Fruit fly (Drosophila melanogaster): ENCODE measurements around the gene CG31697.

Gene CG31697

dm6 chr2L:19572496-19573317 is 37.5 kb downstream of the CG31697 start (continued):
- TF ChIP-seq btn (GFP tag; optimal IDR thresholded peaks at IDR 0.05): no peak
- TF ChIP-seq HLH54F (GFP tag; optimal IDR thresholded peaks at IDR 0.05): peak; percentile 71
- TF ChIP-seq CG11695 (GFP tag; IDR thresholded peaks at IDR 0.05): peak; percentile 55; the same call in 2 of the 3 replicates
- peak; percentile 32 for TF ChIP-seq Ets97D (GFP tag; optimal IDR thresholded peaks at IDR 0.05)
- TF ChIP-seq E2f2 (GFP tag; IDR thresholded peaks at IDR 0.05): no peak
- TF ChIP-seq unc-4 (GFP tag; IDR thresholded peaks at IDR 0.05; ENCODE audit: partially characterized antibody): no peak
- peak; percentile 19 for TF ChIP-seq kay (GFP tag; optimal IDR thresholded peaks at IDR 0.05)
- peak; percentile 28 for TF ChIP-seq CG12942 (GFP tag; optimal IDR thresholded peaks at IDR 0.05)
- TF ChIP-seq CG6791 (GFP tag; IDR thresholded peaks at IDR 0.05; ENCODE audit: partially characterized antibody): no peak
- peak; percentile 33 for TF ChIP-seq jing (GFP tag; optimal IDR thresholded peaks at IDR 0.05)
- TF ChIP-seq CG9876 (GFP tag; optimal IDR thresholded peaks at IDR 0.05): no peak
- TF ChIP-seq crol (GFP tag; IDR thresholded peaks at IDR 0.05): peak; percentile 59; the same call in 1 of the 2 replicates
- no peak for TF ChIP-seq C15 (GFP tag; IDR thresholded peaks at IDR 0.05)
- no peak for TF ChIP-seq Poxn (GFP tag; IDR thresholded peaks at IDR 0.05)
- peak in 1 of 2 experiments; percentile 13 for TF ChIP-seq insv (GFP tag; optimal IDR thresholded peaks at IDR 0.05)
- no peak for TF ChIP-seq CG1024 (GFP tag; IDR thresholded peaks at IDR 0.05)
- peak; percentile 66 for TF ChIP-seq CG14441 (GFP tag; IDR thresholded peaks at IDR 0.05)
- peak; percentile 25 for TF ChIP-seq Myb (GFP tag; optimal IDR thresholded peaks at IDR 0.05)
- no peak for TF ChIP-seq Neu2 (GFP tag; optimal IDR thresholded peaks at IDR 0.05; ENCODE audit: borderline replicate concordance)
- TF ChIP-seq Hey (tag; optimal IDR thresholded peaks at IDR 0.05): no peak
- TF ChIP-seq CG34224 (GFP tag; IDR thresholded peaks at IDR 0.05; ENCODE audit: partially characterized antibody): no peak; the same call in 2 of the 3 replicates
- TF ChIP-seq slou (GFP tag; optimal IDR thresholded peaks at IDR 0.05): peak; percentile 37
- TF ChIP-seq Deaf1 (tag; optimal IDR thresholded peaks at IDR 0.05): peak; percentile 22
- TF ChIP-seq hth (optimal IDR thresholded peaks at IDR 0.05): no peak
- TF ChIP-seq psq (GFP tag; optimal IDR thresholded peaks at IDR 0.05): no peak
- TF ChIP-seq hkb (optimal IDR thresholded peaks at IDR 0.05): no peak
- peak; percentile 72 for TF ChIP-seq hkb (GFP tag; IDR thresholded peaks at IDR 0.05)
- peak; percentile 70 to 89 for TF ChIP-seq bsh (GFP tag; optimal IDR thresholded peaks at IDR 0.05)
- TF ChIP-seq tx (GFP tag; optimal IDR thresholded peaks at IDR 0.05): peak; percentile 26
- TF ChIP-seq vvl (GFP tag; IDR thresholded peaks at IDR 0.05): 0 out of 2 replicates have a peak, but pooled peaks have one; percentile 50
- TF ChIP-seq fd3F (GFP tag; optimal IDR thresholded peaks at IDR 0.05): peak; percentile 56
- TF ChIP-seq Antp (GFP tag; optimal IDR thresholded peaks at IDR 0.05): no peak
- TF ChIP-seq CG4360 (GFP tag; IDR thresholded peaks at IDR 0.05): peak; percentile 94
- TF ChIP-seq gsb-n (tag; optimal IDR thresholded peaks at IDR 0.05): peak; percentile 60
- no peak for TF ChIP-seq CG10959 (GFP tag; IDR thresholded peaks at IDR 0.05)
- TF ChIP-seq B-H2 (GFP tag; optimal IDR thresholded peaks at IDR 0.05): no peak
- peak; percentile 69 for TF ChIP-seq CG30403 (GFP tag; optimal IDR thresholded peaks at IDR 0.05)
- TF ChIP-seq nerfin-2 (GFP tag; IDR thresholded peaks at IDR 0.05; ENCODE audit: partially characterized antibody): no peak
- TF ChIP-seq corto (GFP tag; optimal IDR thresholded peaks at IDR 0.05): peak; percentile 89
- TF ChIP-seq ato (GFP tag; IDR thresholded peaks at IDR 0.05; ENCODE audit: partially characterized antibody): no peak
- TF ChIP-seq pan (optimal IDR thresholded peaks at IDR 0.05): peak in 1 of 2 experiments; percentile 62
- TF ChIP-seq pan (GFP tag; optimal IDR thresholded peaks at IDR 0.05 in 1 of 2, IDR thresholded peaks at IDR 0.05 in 1 of 2): no peak
- no peak for TF ChIP-seq CG9797 (GFP tag; optimal IDR thresholded peaks at IDR 0.05)
- no peak for TF ChIP-seq zf30C (GFP tag; optimal IDR thresholded peaks at IDR 0.05)
- TF ChIP-seq CG10267 (tag; optimal IDR thresholded peaks at IDR 0.05): peak; percentile 53
- TF ChIP-seq HmgD (GFP tag; optimal IDR thresholded peaks at IDR 0.05): no peak
- TF ChIP-seq gcm (GFP tag; optimal IDR thresholded peaks at IDR 0.05): peak; percentile 67
- TF ChIP-seq lab (GFP tag; optimal IDR thresholded peaks at IDR 0.05): peak; percentile 81
- TF ChIP-seq wek (GFP tag; optimal IDR thresholded peaks at IDR 0.05): no peak
- TF ChIP-seq CG1529 (GFP tag; optimal IDR thresholded peaks at IDR 0.05): no peak

Measured in whole organism, embryonic.